Worm (Caenorhabditis elegans) whole organism, L1 larva: ENCODE data around the gene K04B12.2.

Experiments used
- C04F5.9 ChIP-seq: sonication (generic microtip); optimal IDR thresholded peaks from 2 replicates; lab custom pipeline; 2016; ENCODE audit warnings: missing genetic modification characterization, missing compliant biosample characterization
- C34B4.2 ChIP-seq: sonication (generic microtip); optimal IDR thresholded peaks from 2 replicates; lab custom pipeline; 2017; ENCODE audit warnings: mild to moderate bottlenecking, missing genetic modification characterization, missing compliant biosample characterization
- aha-1 ChIP-seq: fragments of 150-350 bp; optimal IDR thresholded peaks from 2 replicates; lab custom pipeline; 2014; ENCODE audit warnings: missing biosample characterization, missing genetic modification characterization
- alr-1 ChIP-seq: fragments of 200-800 bp; sonication (Bioruptor generic); optimal IDR thresholded peaks from 2 replicates; lab custom pipeline; 2018; ENCODE audit warnings: borderline replicate concordance, mild to moderate bottlenecking, missing genetic modification characterization, missing compliant biosample characterization
- aly-2 ChIP-seq: fragments of 150-350 bp; optimal IDR thresholded peaks from 2 replicates; lab custom pipeline; 2014; ENCODE audit warnings: missing biosample characterization, missing genetic modification characterization
- ceh-8 ChIP-seq: fragments of 200-800 bp; sonication (Bioruptor generic); optimal IDR thresholded peaks from 2 replicates; lab custom pipeline; 2018; ENCODE audit warnings: mild to moderate bottlenecking, missing genetic modification characterization, moderate library complexity, missing compliant biosample characterization
- efl-1 ChIP-seq, 4 experiments: fragments of 150-350 bp; optimal IDR thresholded peaks in 3 of 4; peaks in 1 of 4; 1 replicate in 1 of 4; 2 replicates in 3 of 4; lab custom pipeline; 2014; ENCODE audit warnings: missing biosample characterization in 2 of 4, missing genetic modification characterization in 2 of 4, missing genetic modification reagents in 2 of 4
- efl-3 ChIP-seq: fragments of 200-800 bp; sonication (Bioruptor generic); optimal IDR thresholded peaks from 2 replicates; lab custom pipeline; 2018; ENCODE audit warnings: mild to moderate bottlenecking, missing genetic modification characterization, missing compliant biosample characterization
- egl-13 ChIP-seq: sonication (generic microtip); optimal IDR thresholded peaks from 2 replicates; lab custom pipeline; 2016; ENCODE audit warnings: missing genotype, missing genetic modification reagents, missing genetic modification characterization, missing compliant biosample characterization
- egl-27 ChIP-seq, 2 experiments: fragments of 150-350 bp in 1 of 2; sonication (generic microtip); optimal IDR thresholded peaks; 3 replicates each; lab custom pipeline; 2017 to 2018; ENCODE audit warnings: missing biosample characterization in 2 of 2, missing genetic modification characterization in 2 of 2, missing genetic modification reagents in 2 of 2
- fkh-10 ChIP-seq: sonication (generic microtip); optimal IDR thresholded peaks from 2 replicates; lab custom pipeline; 2017; ENCODE audit warnings: missing biosample characterization, missing genetic modification reagents, missing genetic modification characterization
- fkh-8 ChIP-seq: sonication (generic microtip); optimal IDR thresholded peaks from 2 replicates; lab custom pipeline; 2016; ENCODE audit warnings: mild to moderate bottlenecking, missing genetic modification characterization, missing compliant biosample characterization
- fos-1 ChIP-seq: fragments of 150-350 bp; optimal IDR thresholded peaks from 2 replicates; lab custom pipeline; 2014; ENCODE audit warnings: missing biosample characterization, missing genetic modification characterization
- grh-1 ChIP-seq: fragments of 200-800 bp; sonication (Bioruptor generic); IDR thresholded peaks from 2 replicates; pipeline ENCODE4 v1.3.6; 2022; ENCODE audit warnings: missing genetic modification reagents, missing genetic modification characterization, missing compliant biosample characterization
- hlh-17 ChIP-seq: fragments of 200-800 bp; sonication (Bioruptor generic); optimal IDR thresholded peaks from 2 replicates; lab custom pipeline; 2018; ENCODE audit warnings: missing genetic modification characterization, mild to moderate bottlenecking, missing compliant biosample characterization, moderate library complexity, borderline replicate concordance
- hlh-4 ChIP-seq: sonication (generic microtip); optimal IDR thresholded peaks from 2 replicates; lab custom pipeline; 2016; ENCODE audit warnings: mild to moderate bottlenecking, missing genetic modification characterization, missing compliant biosample characterization
- hpl-2 ChIP-seq: fragments of 150-350 bp; optimal IDR thresholded peaks from 2 replicates; lab custom pipeline; 2014; ENCODE audit warnings: missing biosample characterization, missing genetic modification reagents, missing genetic modification characterization
- irx-1 ChIP-seq: sonication (generic microtip); optimal IDR thresholded peaks from 2 replicates; lab custom pipeline; 2016; ENCODE audit warnings: missing genetic modification characterization, missing compliant biosample characterization
- isw-1 ChIP-seq: fragments of 200-800 bp; sonication (Bioruptor generic); IDR thresholded peaks from 2 replicates; pipeline ENCODE4 v1.3.6; 2022; ENCODE audit warnings: missing genetic modification characterization, missing compliant biosample characterization
- lin-14 ChIP-seq: fragments of 200-800 bp; sonication (Bioruptor generic); optimal IDR thresholded peaks from 2 replicates; lab custom pipeline; 2018; ENCODE audit warnings: mild to moderate bottlenecking, missing genetic modification characterization, moderate library complexity, missing compliant biosample characterization
- lir-3 ChIP-seq: sonication (generic microtip); optimal IDR thresholded peaks from 2 replicates; lab custom pipeline; 2016; ENCODE audit warnings: mild to moderate bottlenecking, missing genetic modification characterization, moderate library complexity, missing compliant biosample characterization; ENCODE audit not compliant: poor library complexity
- lsy-2 ChIP-seq, 2 experiments: fragments of 150-350 bp; optimal IDR thresholded peaks; 2 replicates each; lab custom pipeline; 2014; ENCODE audit warnings: missing biosample characterization in 2 of 2, missing genetic modification characterization in 2 of 2
- nhr-11 ChIP-seq: fragments of 150-350 bp; optimal IDR thresholded peaks from 2 replicates; lab custom pipeline; 2014; ENCODE audit warnings: missing biosample characterization, missing genetic modification characterization
- nhr-12 ChIP-seq: sonication (generic microtip); optimal IDR thresholded peaks from 2 replicates; lab custom pipeline; 2017; ENCODE audit warnings: missing biosample characterization, missing genetic modification characterization
- nhr-76 ChIP-seq: sonication (generic microtip); optimal IDR thresholded peaks from 2 replicates; lab custom pipeline; 2017; ENCODE audit warnings: missing biosample characterization, missing genetic modification characterization
- nhr-90 ChIP-seq: sonication (generic microtip); optimal IDR thresholded peaks from 2 replicates; lab custom pipeline; 2016; ENCODE audit warnings: mild to moderate bottlenecking, missing genetic modification characterization, missing compliant biosample characterization; ENCODE audit not compliant: poor library complexity
- pag-3 ChIP-seq: sonication (generic microtip); optimal IDR thresholded peaks from 2 replicates; lab custom pipeline; 2017; ENCODE audit warnings: missing genetic modification characterization, mild to moderate bottlenecking, missing compliant biosample characterization, antibody characterized with exemption, borderline replicate concordance; ENCODE audit not compliant: insufficient read depth
- pax-3 ChIP-seq: fragments of 200-800 bp; sonication (Bioruptor generic); optimal IDR thresholded peaks from 2 replicates; lab custom pipeline; 2018; ENCODE audit warnings: mild to moderate bottlenecking, missing genetic modification characterization, moderate library complexity, missing compliant biosample characterization
- rnt-1 ChIP-seq: sonication (generic microtip); optimal IDR thresholded peaks from 2 replicates; lab custom pipeline; 2016; ENCODE audit warnings: mild to moderate bottlenecking, missing genetic modification characterization, moderate library complexity, missing compliant biosample characterization
- sox-4 ChIP-seq: sonication (generic microtip); optimal IDR thresholded peaks from 2 replicates; lab custom pipeline; 2016; ENCODE audit warnings: missing genetic modification characterization, missing compliant biosample characterization
- sup-37 ChIP-seq: fragments of 200-800 bp; sonication (Bioruptor generic); optimal IDR thresholded peaks from 2 replicates; lab custom pipeline; 2018; ENCODE audit warnings: mild to moderate bottlenecking, missing genetic modification characterization, missing compliant biosample characterization
- swsn-7 ChIP-seq: sonication (generic microtip); optimal IDR thresholded peaks from 2 replicates; lab custom pipeline; 2016; ENCODE audit warnings: missing genetic modification characterization, missing compliant biosample characterization
- tbx-2 ChIP-seq: sonication (generic microtip); optimal IDR thresholded peaks from 2 replicates; lab custom pipeline; 2016; ENCODE audit warnings: missing genetic modification characterization, missing compliant biosample characterization
- tlp-1 ChIP-seq: fragments of 150-350 bp; optimal IDR thresholded peaks from 2 replicates; lab custom pipeline; 2014; ENCODE audit warnings: missing biosample characterization, missing genetic modification characterization
- unc-130 ChIP-seq: fragments of 150-350 bp; optimal IDR thresholded peaks from 2 replicates; lab custom pipeline; 2017; ENCODE audit warnings: missing biosample characterization, missing genetic modification characterization, inconsistent platforms
- unc-30 ChIP-seq: sonication (generic microtip); optimal IDR thresholded peaks from 2 replicates; lab custom pipeline; 2017; ENCODE audit warnings: missing biosample characterization, missing genetic modification characterization
- unc-62 ChIP-seq: fragments of 150-350 bp; optimal IDR thresholded peaks from 2 replicates; lab custom pipeline; 2014; ENCODE audit warnings: missing biosample characterization, missing genetic modification reagents, missing genetic modification characterization
- vab-15 ChIP-seq: sonication (generic microtip); optimal IDR thresholded peaks from 2 replicates; lab custom pipeline; 2017; ENCODE audit warnings: missing genotype, mild to moderate bottlenecking, missing genetic modification characterization, missing compliant biosample characterization
- zip-4 ChIP-seq: fragments of 200-800 bp; sonication (Bioruptor generic); optimal IDR thresholded peaks from 2 replicates; lab custom pipeline; 2018; ENCODE audit warnings: mild to moderate bottlenecking, missing genetic modification characterization, moderate library complexity, missing compliant biosample characterization

Gene K04B12.2

ce11 chrII:14432100-14432499, 5.7 kb downstream of the K04B12.2 start:
- TF ChIP-seq lin-14 (GFP tag; lab: Kevin White, UChicago), result peak; percentile 17
- no peak for TF ChIP-seq swsn-7 (tag; lab: Kevin White, UChicago)

- no peak for TF ChIP-seq fkh-8 (tag; lab: Kevin White, UChicago)
- no peak for TF ChIP-seq aly-2 (tag; lab: Kevin White, UChicago)
- no peak for TF ChIP-seq C04F5.9
- no peak for TF ChIP-seq ceh-8
- no peak for TF ChIP-seq tlp-1 (tag; lab: Kevin White, UChicago)
- no peak for TF ChIP-seq egl-27 (tag; optimal IDR thresholded peaks at IDR 0.05; lab: Kevin White, UChicago)
- no peak for TF ChIP-seq sup-37 (GFP tag; lab: Kevin White, UChicago)
- no peak for TF ChIP-seq lsy-2 (tag; optimal IDR thresholded peaks at IDR 0.05; lab: Kevin White, UChicago)
- TF ChIP-seq lir-3 (tag; lab: Kevin White, UChicago), result no peak
- no peak for TF ChIP-seq vab-15 (tag; lab: Kevin White, UChicago)
- no peak for TF ChIP-seq sox-4 (tag; lab: Kevin White, UChicago)
Measured at ce11 chrII:14428834-14429233, 8.9 kb downstream of the K04B12.2 start.

ce11 chrII:14427714-14428113, 10.1 kb downstream of the K04B12.2 start:
- TF ChIP-seq egl-27 (tag; optimal IDR thresholded peaks at IDR 0.05; lab: Kevin White, UChicago) (no peak), hpl-2 (GFP tag; lab: Kevin White, UChicago) (no peak), C34B4.2 (tag; lab: Kevin White, UChicago) (no peak), unc-30 (peak; percentile 52), nhr-76 (tag; lab: Kevin White, UChicago) (no peak), lin-14 (GFP tag; lab: Kevin White, UChicago) (peak; percentile 56)
- TF ChIP-seq, all 84 proteins: peak for 2

- TF ChIP-seq fkh-10 (no peak), unc-130 (tag; lab: Kevin White, UChicago) (no peak), C34B4.2 (tag; lab: Kevin White, UChicago) (no peak), pax-3 (no peak), pag-3 (tag; lab: Kevin White, UChicago) (no peak), sox-4 (tag; lab: Kevin White, UChicago) (no peak), egl-13 (no peak), isw-1 (GFP tag; lab: Robert Waterston, UW) (no peak), nhr-12 (no peak), vab-15 (tag; lab: Kevin White, UChicago) (no peak), grh-1 (GFP tag; lab: Robert Waterston, UW) (no peak), efl-3 (no peak)
Measured at ce11 chrII:14424791-14425190, 13.0 kb downstream of the K04B12.2 start, which contains the start of gene plx-2. plx-2 (minus strand) TSS chrII:14424891.

- TF ChIP-seq unc-62 (GFP tag; lab: Kevin White, UChicago), result no peak
- no peak for TF ChIP-seq efl-1 (optimal IDR thresholded peaks at IDR 0.05; lab: Kevin White, UChicago)
- peak in 1 of 2 experiments; percentile 56 for TF ChIP-seq efl-1 (GFP tag; optimal IDR thresholded peaks at IDR 0.05 in 1 of 2; lab: Kevin White, UChicago)
- no peak for TF ChIP-seq aha-1
- no peak for TF ChIP-seq zip-4 (GFP tag; lab: Kevin White, UChicago)
- TF ChIP-seq tbx-2 (tag; lab: Kevin White, UChicago), result no peak
Measured at ce11 chrII:14416988-14417387, 20.8 kb downstream of the K04B12.2 start.

- TF ChIP-seq nhr-11, result no peak
- no peak for TF ChIP-seq nhr-90 (tag; lab: Kevin White, UChicago)
- no peak for TF ChIP-seq rnt-1 (tag; lab: Kevin White, UChicago)
- TF ChIP-seq fos-1 (tag; lab: Kevin White, UChicago), result no peak
- no peak for TF ChIP-seq hlh-4
- no peak for TF ChIP-seq hlh-17 (GFP tag; lab: Kevin White, UChicago)
- TF ChIP-seq alr-1, result no peak
- no peak for TF ChIP-seq tbx-2 (tag; lab: Kevin White, UChicago)
- no peak for TF ChIP-seq irx-1 (tag; lab: Kevin White, UChicago)
- TF ChIP-seq hpl-2 (GFP tag; lab: Kevin White, UChicago), result no peak
Measured at ce11 chrII:14415427-14415826, 22.3 kb downstream of the K04B12.2 start.
